Fruit fly (Drosophila melanogaster): ENCODE measurements around the gene atl.

atl gene

DNA sequence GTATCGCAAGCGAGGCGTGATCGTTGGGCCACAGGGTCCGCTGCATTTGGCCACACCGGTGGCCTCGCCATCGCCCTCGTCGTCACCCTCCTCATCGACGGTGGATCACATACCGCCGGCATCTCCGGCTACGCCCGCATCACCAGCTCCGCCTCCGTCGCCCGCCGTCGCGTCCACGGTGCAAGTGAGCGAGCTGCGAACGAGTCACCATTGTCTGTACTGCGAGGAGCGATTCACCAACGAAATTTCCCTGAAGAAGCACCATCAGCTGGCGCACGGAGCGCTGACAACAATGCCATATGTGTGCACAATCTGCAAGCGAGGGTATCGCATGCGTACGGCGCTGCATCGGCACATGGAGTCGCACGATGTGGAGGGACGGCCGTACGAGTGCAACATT lies 4.9 kb upstream of the atl start:
- TF ChIP-seq pan (optimal IDR thresholded peaks at IDR 0.05) = no peak
- TF ChIP-seq EcR (GFP tag; optimal IDR thresholded peaks at IDR 0.05) = no peak
- no peak for TF ChIP-seq usp (GFP tag; optimal IDR thresholded peaks at IDR 0.05)
- no peak for TF ChIP-seq Dll (optimal IDR thresholded peaks at IDR 0.05)
- no peak for TF ChIP-seq CG8478 (optimal IDR thresholded peaks at IDR 0.05)
- TF ChIP-seq psq (optimal IDR thresholded peaks at IDR 0.05) = no peak

DNA sequence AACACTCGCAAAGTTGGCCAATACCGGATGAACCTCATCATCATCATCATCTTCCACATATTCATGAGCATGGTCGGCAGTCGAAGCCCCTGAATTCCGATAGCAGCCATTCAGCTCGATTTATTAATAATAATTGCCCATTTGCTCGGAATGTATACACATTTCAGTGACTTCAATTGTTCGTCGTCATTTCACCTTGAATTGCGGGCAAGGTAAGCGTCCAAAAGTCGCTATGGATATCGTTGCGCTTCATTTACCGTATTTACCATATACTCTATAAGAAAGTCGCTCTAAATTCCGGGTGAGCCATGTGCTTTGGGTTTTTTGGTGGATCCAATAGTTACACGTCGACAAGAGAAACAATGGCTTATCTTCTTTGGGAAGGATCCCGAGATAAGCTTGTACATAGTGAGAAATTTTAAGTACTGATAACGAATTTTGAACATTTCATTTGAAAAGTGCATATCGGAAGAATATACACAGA lies 574 bp downstream of the atl start:
- TF ChIP-seq EcR (GFP tag; optimal IDR thresholded peaks at IDR 0.05) = no peak
- no peak for TF ChIP-seq Dll (optimal IDR thresholded peaks at IDR 0.05)
- TF ChIP-seq psq (optimal IDR thresholded peaks at IDR 0.05) = no peak
- no peak for TF ChIP-seq CG8478 (optimal IDR thresholded peaks at IDR 0.05)
- TF ChIP-seq pan (optimal IDR thresholded peaks at IDR 0.05) = no peak
- TF ChIP-seq usp (GFP tag; optimal IDR thresholded peaks at IDR 0.05) = no peak

DNA sequence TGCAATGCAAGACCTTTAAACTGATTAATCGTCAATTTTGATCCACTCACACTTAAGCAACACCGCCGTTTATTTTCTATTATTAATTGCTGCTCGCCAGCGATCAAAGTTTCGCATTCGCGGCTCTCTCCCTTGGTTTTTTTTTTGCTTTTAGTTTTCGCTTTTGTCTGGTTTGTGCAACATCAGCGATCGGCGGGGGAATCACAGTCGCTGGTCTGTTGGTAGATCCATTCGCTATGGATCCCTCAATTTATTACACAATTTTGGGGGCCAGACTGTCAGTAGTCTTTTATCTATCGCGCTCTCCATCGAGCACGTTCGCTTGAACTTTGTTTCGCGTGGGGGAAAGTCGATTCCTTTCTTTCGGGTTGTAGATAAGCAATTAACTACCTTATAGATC lies 1.2 kb downstream of the atl start:
- no peak for TF ChIP-seq CG8478 (optimal IDR thresholded peaks at IDR 0.05)
- TF ChIP-seq psq (optimal IDR thresholded peaks at IDR 0.05) = no peak
- no peak for TF ChIP-seq EcR (GFP tag; optimal IDR thresholded peaks at IDR 0.05)
- no peak for TF ChIP-seq pan (optimal IDR thresholded peaks at IDR 0.05)
- TF ChIP-seq usp (GFP tag; optimal IDR thresholded peaks at IDR 0.05) = no peak
- no peak for TF ChIP-seq Dll (optimal IDR thresholded peaks at IDR 0.05)

DNA sequence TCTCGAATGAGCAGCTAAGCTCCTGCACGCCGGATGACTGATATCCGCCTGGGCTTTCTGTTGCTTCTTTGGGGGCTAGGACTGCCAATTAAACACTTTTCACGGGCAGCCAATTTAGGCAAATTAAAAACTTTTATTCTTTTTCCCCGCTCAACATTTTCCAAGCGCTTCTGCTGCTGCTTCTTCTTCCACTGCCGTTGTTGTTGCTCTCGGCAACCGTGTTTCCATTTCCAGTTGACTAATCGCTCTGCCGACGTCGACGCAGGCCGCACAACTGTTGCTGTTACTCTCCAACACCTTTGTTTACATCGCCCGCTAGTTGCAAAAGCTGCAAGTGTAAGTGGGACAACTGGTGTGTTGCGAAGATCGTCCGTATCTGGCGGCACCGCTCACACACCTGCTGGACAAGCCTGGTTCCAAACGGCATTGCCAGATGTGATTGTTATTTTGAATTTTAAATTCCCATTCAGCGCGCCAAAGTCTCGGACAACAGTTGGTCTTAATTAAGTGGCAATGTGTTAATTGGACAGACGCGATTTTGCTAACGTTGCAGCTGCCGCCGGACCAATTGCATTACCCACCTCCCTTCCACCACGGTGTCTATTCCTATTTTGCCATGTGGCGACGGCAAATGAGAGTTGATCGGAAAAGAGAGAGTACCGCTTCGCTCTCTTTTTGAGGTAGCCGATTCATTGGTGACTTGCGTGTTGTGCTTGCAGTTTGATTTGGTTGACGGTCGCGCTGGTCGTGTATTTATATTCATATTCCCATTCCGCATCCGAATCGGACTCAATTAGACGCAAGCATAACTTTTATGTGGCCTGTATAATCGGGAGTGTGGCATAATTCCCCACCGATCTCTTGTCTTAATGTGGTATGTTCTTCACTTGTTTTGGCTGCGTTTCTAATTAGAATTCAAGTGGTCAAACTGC lies 4.7 kb downstream of the atl start, which contains the start of gene Wsck:
Gene Wsck (minus strand): TSS at position 199 of the 932 bp plus-strand sequence.
- TF ChIP-seq CG8478 (optimal IDR thresholded peaks at IDR 0.05) = peak; percentile 97
- no peak for TF ChIP-seq EcR (GFP tag; optimal IDR thresholded peaks at IDR 0.05)

DNA sequence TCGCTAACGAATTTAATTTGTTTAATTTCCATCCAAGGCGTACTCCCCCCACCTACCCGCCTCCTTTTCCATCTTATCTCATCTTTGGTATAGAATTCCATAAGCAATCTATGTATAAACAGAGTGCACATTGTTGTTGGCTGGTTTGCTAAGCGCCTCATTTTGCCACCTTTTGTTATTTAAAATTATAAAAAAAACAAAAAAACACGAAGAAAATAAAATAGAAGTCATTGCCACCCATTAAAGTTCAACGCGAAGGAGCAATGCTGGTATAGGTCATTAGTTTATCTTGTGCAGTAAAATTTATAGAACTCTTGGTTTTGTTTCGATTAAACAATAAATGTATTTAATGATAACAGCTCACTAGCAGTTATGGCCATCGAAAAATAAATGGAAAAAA lies 8.8 kb downstream of the atl start:
- no peak for TF ChIP-seq EcR (GFP tag; optimal IDR thresholded peaks at IDR 0.05)
- no peak for TF ChIP-seq Dll (optimal IDR thresholded peaks at IDR 0.05)
- no peak for TF ChIP-seq CG8478 (optimal IDR thresholded peaks at IDR 0.05)
- no peak for TF ChIP-seq usp (GFP tag; optimal IDR thresholded peaks at IDR 0.05)
- no peak for TF ChIP-seq psq (optimal IDR thresholded peaks at IDR 0.05)
- no peak for TF ChIP-seq pan (optimal IDR thresholded peaks at IDR 0.05)

DNA sequence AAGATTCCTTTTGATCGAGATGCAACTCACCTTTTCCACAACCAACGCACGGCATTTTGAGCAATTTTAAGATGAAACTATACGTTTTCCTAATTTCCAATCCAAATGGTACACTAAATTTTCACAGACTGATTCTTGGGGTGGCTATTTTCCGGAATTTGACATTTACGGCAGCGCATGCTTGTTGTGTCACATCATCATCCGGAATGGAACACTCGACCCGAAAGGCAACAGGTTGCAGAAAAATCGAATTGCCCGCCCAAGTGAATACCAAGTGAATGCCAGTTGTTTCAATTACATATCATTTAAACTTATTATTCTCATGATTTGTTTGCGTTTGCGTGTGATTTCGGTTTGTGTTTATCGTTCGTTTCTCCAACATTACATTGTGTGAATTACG lies 9.5 kb downstream of the atl start, which contains the start of gene MtnF:
Gene MtnF (minus strand): TSS at position 209 of the 400 bp plus-strand sequence.
- TF ChIP-seq psq (optimal IDR thresholded peaks at IDR 0.05) (no peak), Dll (optimal IDR thresholded peaks at IDR 0.05) (no peak)

DNA sequence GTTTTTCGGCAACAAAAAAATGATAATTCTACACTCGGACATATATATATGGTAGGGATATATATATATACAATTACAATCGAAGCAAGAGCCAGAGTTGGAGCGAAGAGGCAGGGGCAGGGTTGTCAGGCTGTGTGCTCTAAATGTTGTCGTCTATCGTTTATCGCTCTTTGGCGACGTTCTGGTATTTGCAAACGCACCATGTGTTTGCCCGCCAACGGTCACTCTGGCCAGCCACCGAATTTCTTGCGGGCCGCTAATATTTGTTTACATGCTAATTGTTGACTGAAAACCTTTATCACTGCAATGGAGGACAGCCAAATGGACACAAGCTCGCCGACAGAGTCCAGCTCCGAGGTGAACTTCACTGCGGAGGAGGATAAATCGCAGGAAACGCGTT lies 24.5 kb downstream of the atl start, which contains the start of the genes puf and ash2:
Gene puf (minus strand): TSS at position 121 of the 400 bp plus-strand sequence.
Gene ash2 (plus strand): TSS at position 203 of the 400 bp plus-strand sequence.
- TF ChIP-seq EcR (GFP tag; optimal IDR thresholded peaks at IDR 0.05) (no peak), pan (optimal IDR thresholded peaks at IDR 0.05) (no peak), Dll (optimal IDR thresholded peaks at IDR 0.05) (no peak), CG8478 (optimal IDR thresholded peaks at IDR 0.05) (no peak), usp (GFP tag; optimal IDR thresholded peaks at IDR 0.05) (no peak), psq (optimal IDR thresholded peaks at IDR 0.05) (no peak)

DNA sequence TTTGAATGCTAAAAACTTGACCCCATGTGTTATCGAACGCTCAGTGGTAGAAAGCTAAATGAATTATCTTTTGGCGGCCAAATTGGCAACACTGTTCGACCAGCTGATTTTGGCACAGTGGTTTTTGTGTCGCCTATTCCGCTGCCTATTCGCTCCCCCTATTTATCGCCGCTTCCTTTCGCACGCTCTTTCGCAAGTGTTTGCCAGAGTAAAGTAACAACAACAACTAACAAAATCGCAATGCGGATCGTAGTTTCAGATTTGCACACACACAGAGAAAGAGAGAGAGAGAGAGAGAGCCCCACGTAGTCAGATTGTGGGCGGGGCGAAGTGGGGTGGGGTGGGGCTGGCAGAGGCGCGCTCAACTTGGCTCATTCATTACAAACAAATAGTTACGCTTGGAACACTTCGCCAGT lies 25.6 kb downstream of the atl start:
- TF ChIP-seq CG8478 (optimal IDR thresholded peaks at IDR 0.05) (no peak), EcR (GFP tag; optimal IDR thresholded peaks at IDR 0.05) (no peak), pan (optimal IDR thresholded peaks at IDR 0.05) (no peak), usp (GFP tag; optimal IDR thresholded peaks at IDR 0.05) (no peak), Dll (optimal IDR thresholded peaks at IDR 0.05) (no peak), psq (optimal IDR thresholded peaks at IDR 0.05) (no peak)

DNA sequence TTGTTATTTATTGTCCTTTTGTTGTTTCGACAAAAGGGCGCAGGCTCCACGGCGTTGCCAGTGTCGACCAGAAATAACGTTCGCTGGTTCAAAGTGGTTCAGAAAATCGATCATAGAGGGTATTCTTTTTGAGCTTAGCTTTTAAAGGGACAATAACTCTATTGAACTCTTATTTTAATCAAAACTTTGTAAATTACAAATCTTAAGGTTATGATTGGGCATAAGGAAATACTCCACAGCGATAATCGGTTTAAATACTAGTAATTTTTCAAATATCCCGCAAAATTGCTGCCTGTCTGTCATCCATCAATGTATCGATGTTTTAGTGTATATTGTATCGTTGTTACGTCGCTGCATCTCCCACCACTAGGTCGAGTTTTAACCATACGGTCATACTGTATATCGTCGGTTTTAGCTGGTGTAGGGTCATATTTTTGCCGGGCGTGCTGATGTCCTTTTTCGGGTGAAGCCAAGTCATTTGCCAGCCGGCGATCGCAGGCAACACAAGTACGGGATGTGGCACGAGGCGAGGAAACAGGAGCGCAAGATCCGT lies 29.4 kb downstream of the atl start, which contains the start of the genes CG31125 and CG6695:
Gene CG31125 (minus strand): TSS at position 51 of the 553 bp plus-strand sequence.
Gene CG6695 (plus strand): TSS at position 391 of the 553 bp plus-strand sequence.
- TF ChIP-seq EcR (GFP tag; optimal IDR thresholded peaks at IDR 0.05) (no peak), Dll (optimal IDR thresholded peaks at IDR 0.05) (no peak), pan (optimal IDR thresholded peaks at IDR 0.05) (no peak), CG8478 (optimal IDR thresholded peaks at IDR 0.05) (no peak), usp (GFP tag; optimal IDR thresholded peaks at IDR 0.05) (no peak), psq (optimal IDR thresholded peaks at IDR 0.05) (no peak)

DNA sequence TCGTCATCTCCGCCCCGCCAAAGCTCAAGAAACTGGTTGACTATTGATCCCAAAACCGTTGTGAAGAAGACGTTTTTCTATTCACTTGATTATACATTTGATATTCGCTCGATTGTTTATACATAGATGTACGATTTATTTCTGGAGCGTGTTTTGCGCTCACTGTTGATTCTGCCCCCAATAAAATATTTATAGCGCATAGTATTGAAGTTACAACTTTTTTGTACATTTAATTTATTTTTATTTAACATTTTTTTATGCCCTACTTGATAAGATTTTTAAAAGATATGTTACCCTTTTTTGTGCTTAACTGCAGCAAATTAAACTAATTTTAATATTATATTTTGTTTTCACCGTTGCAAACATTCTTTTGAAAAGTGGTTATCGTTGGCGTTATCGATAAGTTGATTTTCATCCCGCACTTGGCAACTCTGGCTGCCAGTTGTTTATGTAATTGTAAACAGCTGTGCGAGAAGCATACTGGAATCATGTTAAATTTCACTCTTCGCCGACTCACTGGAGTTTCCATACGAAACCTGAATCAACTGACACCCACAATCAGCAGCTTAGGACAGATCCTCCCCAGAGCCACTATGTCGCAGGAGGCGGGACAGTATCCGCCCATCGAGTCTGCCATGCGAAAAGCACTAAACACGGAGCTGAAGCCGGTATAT lies 33.8 kb downstream of the atl start, which contains the start of gene CG31126:
Gene CG31126 (plus strand): TSS at position 449 of the 674 bp plus-strand sequence.
- TF ChIP-seq psq (optimal IDR thresholded peaks at IDR 0.05) = no peak
- no peak for TF ChIP-seq CG8478 (optimal IDR thresholded peaks at IDR 0.05)
- TF ChIP-seq Dll (optimal IDR thresholded peaks at IDR 0.05) = no peak
- no peak for TF ChIP-seq usp (GFP tag; optimal IDR thresholded peaks at IDR 0.05)
- no peak for TF ChIP-seq pan (optimal IDR thresholded peaks at IDR 0.05)
- no peak for TF ChIP-seq EcR (GFP tag; optimal IDR thresholded peaks at IDR 0.05)

DNA sequence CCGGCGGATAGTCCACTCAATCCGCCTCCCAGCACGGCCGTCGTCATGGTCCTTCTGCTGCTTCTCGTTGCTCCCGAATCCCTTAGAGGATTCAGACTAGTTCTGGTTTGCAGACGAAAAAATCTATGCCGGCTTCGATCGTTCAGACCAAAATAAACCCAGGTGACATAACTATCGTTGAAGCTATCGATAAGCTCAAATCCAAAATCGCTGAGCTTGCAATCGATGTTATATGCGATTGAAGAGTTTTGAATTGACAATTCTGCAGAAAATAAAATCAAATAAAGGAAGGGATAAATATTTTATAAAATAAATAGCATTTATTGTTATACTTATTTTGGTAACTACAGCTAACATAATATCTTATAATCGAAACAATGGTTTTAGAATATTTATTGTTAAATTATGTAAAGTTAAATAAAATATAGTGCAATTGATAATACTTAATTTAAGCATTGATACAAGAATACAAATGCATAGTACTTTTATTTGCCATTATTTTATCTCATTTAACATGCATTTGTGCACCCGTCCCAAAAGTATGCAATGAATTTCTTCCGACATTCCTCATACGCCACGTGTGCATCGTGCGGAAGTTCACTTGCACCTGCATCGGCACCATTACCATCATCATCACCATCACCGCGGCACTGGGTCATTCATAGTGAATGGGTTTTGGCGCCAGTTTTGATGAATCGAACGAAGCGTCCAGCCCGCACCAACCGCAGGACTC lies 36.4 kb downstream of the atl start, which contains the start of gene Ppox:
Gene Ppox (minus strand): TSS at position 173 of the 733 bp plus-strand sequence.
- TF ChIP-seq pan (optimal IDR thresholded peaks at IDR 0.05) (no peak), EcR (GFP tag; optimal IDR thresholded peaks at IDR 0.05) (no peak), CG8478 (optimal IDR thresholded peaks at IDR 0.05) (no peak), Dll (optimal IDR thresholded peaks at IDR 0.05) (no peak)

Measured in whole organism.